Fruit fly (Drosophila melanogaster) whole organism, prepupa: Measurements from ENCODE around the gene CG44869.
A peak's percentile ranks its signal among the peaks of the same experiment; 100 is the strongest.

Experiments
- Blimp-1 ChIP-seq: fragments of 200-800 bp; sonication (Bioruptor generic); optimal IDR thresholded peaks from 3 replicates; lab custom pipeline; 2017; ENCODE audit warnings: missing biosample characterization, missing genetic modification characterization, mild to moderate bottlenecking, moderate library complexity, missing genetic modification reagents
- CG10669 ChIP-seq: fragments of 200-800 bp; sonication (Bioruptor generic); optimal IDR thresholded peaks from 3 replicates; lab custom pipeline; 2018; ENCODE audit warnings: missing biosample characterization, mild to moderate bottlenecking, missing genetic modification characterization, moderate library complexity
- CG11294 ChIP-seq: fragments of 200-800 bp; sonication (Bioruptor generic); IDR thresholded peaks from 2 replicates; pipeline ENCODE4 v1.3.6; 2022; ENCODE audit warnings: missing biosample characterization, missing genetic modification characterization
- CG11762 ChIP-seq: fragments of 200-800 bp; sonication (Bioruptor generic); optimal IDR thresholded peaks from 3 replicates; lab custom pipeline; 2016; ENCODE audit warnings: missing biosample characterization, missing genetic modification characterization; ENCODE audit not compliant: insufficient read depth
- CG11902 ChIP-seq: fragments of 200-800 bp; sonication (Bioruptor generic); optimal IDR thresholded peaks from 3 replicates; lab custom pipeline; 2016; ENCODE audit warnings: missing biosample characterization, missing genetic modification characterization
- CG15336 ChIP-seq: fragments of 200-800 bp; sonication (Bioruptor generic); IDR thresholded peaks from 2 replicates; pipeline ENCODE4 v1.3.6; 2022; ENCODE audit warnings: missing biosample characterization, missing genetic modification characterization
- CG1621 ChIP-seq: fragments of 200-800 bp; sonication (Bioruptor generic); optimal IDR thresholded peaks from 3 replicates; lab custom pipeline; 2018; ENCODE audit warnings: missing biosample characterization, mild to moderate bottlenecking, missing genetic modification characterization
- CG16779 ChIP-seq: fragments of 200-800 bp; sonication (Bioruptor generic); optimal IDR thresholded peaks from 3 replicates; lab custom pipeline; 2017; ENCODE audit warnings: missing biosample characterization, mild to moderate bottlenecking, missing genetic modification characterization
- CG3032 ChIP-seq: fragments of 200-800 bp; optimal IDR thresholded peaks from 2 replicates; lab custom pipeline; 2019; ENCODE audit warnings: missing biosample characterization, mild to moderate bottlenecking, missing genetic modification characterization, moderate library complexity
- CG31627 ChIP-seq: fragments of 200-800 bp; sonication (Bioruptor generic); optimal IDR thresholded peaks from 3 replicates; lab custom pipeline; 2016; ENCODE audit warnings: missing biosample characterization, missing genetic modification characterization
- CG34406 ChIP-seq: fragments of 200-800 bp; sonication (Bioruptor generic); optimal IDR thresholded peaks from 3 replicates; lab custom pipeline; 2016; ENCODE audit warnings: missing biosample characterization, missing genetic modification characterization
- CG3919 ChIP-seq: fragments of 200-800 bp; sonication (Bioruptor generic); optimal IDR thresholded peaks from 3 replicates; lab custom pipeline; 2016; ENCODE audit warnings: missing biosample characterization, missing genetic modification characterization
- CG4318 ChIP-seq: fragments of 200-800 bp; sonication (Bioruptor generic); optimal IDR thresholded peaks from 3 replicates; lab custom pipeline; 2017; ENCODE audit warnings: missing biosample characterization, mild to moderate bottlenecking, missing genetic modification characterization
- CG6163 ChIP-seq: fragments of 200-800 bp; sonication (Bioruptor generic); IDR thresholded peaks from 3 replicates; pipeline ENCODE4 v1.3.6; 2022; ENCODE audit warnings: missing biosample characterization, missing genetic modification characterization
- CG6276 ChIP-seq: fragments of 200-800 bp; sonication (Bioruptor generic); optimal IDR thresholded peaks from 2 replicates; lab custom pipeline; 2017; ENCODE audit warnings: missing biosample characterization, mild to moderate bottlenecking, missing genetic modification characterization
- CG6792 ChIP-seq: fragments of 200-800 bp; sonication (Bioruptor generic); optimal IDR thresholded peaks from 3 replicates; lab custom pipeline; 2016; ENCODE audit warnings: missing biosample characterization, missing genetic modification characterization
- CG6808 ChIP-seq: fragments of 200-800 bp; sonication (Bioruptor generic); optimal IDR thresholded peaks from 3 replicates; lab custom pipeline; 2017; ENCODE audit warnings: missing biosample characterization, missing genetic modification characterization, mild to moderate bottlenecking, moderate library complexity, missing genetic modification reagents
- CG6854 ChIP-seq: fragments of 200-800 bp; sonication (Bioruptor generic); optimal IDR thresholded peaks from 2 replicates; lab custom pipeline; 2017; ENCODE audit warnings: missing biosample characterization, mild to moderate bottlenecking, missing genetic modification characterization
- CG7368 ChIP-seq: fragments of 200-800 bp; sonication (Bioruptor generic); optimal IDR thresholded peaks from 3 replicates; lab custom pipeline; 2016; ENCODE audit warnings: missing biosample characterization, missing genetic modification characterization
- CG8119 ChIP-seq: fragments of 200-800 bp; sonication (Bioruptor generic); IDR thresholded peaks from 3 replicates; pipeline ENCODE4 v1.3.6; 2022; ENCODE audit warnings: missing biosample characterization, missing genetic modification characterization
- CG8319 ChIP-seq: fragments of 200-800 bp; sonication (Bioruptor generic); optimal IDR thresholded peaks from 3 replicates; lab custom pipeline; 2016; ENCODE audit warnings: missing biosample characterization, missing genetic modification characterization
- CG8632 ChIP-seq: fragments of 200-800 bp; sonication (Bioruptor generic); optimal IDR thresholded peaks from 3 replicates; lab custom pipeline; 2016; ENCODE audit warnings: missing biosample characterization, missing genetic modification characterization
- CG9139 ChIP-seq: fragments of 200-800 bp; sonication (Bioruptor generic); optimal IDR thresholded peaks from 3 replicates; lab custom pipeline; 2017; ENCODE audit warnings: missing biosample characterization, mild to moderate bottlenecking, missing genetic modification characterization
- Eip75B ChIP-seq: fragments of 200-800 bp; sonication (Bioruptor generic); optimal IDR thresholded peaks from 3 replicates; lab custom pipeline; 2016; ENCODE audit warnings: missing biosample characterization, missing genetic modification characterization
- Eip78C ChIP-seq: fragments of 200-800 bp; sonication (Bioruptor generic); peaks from one replicate; lab custom pipeline; 2016; ENCODE audit warnings: missing biosample characterization, missing genetic modification characterization
- Eip93F ChIP-seq: fragments of 200-800 bp; sonication (Bioruptor generic); optimal IDR thresholded peaks from 2 replicates; lab custom pipeline; 2016; ENCODE audit warnings: missing biosample characterization, mild to moderate bottlenecking, missing genetic modification characterization
- Ets21C ChIP-seq: fragments of 200-800 bp; sonication (Bioruptor generic); optimal IDR thresholded peaks from 3 replicates; lab custom pipeline; 2016; ENCODE audit warnings: missing biosample characterization, missing genetic modification characterization
- Ets96B ChIP-seq: fragments of 200-800 bp; optimal IDR thresholded peaks from 2 replicates; lab custom pipeline; 2019; ENCODE audit warnings: missing biosample characterization, mild to moderate bottlenecking, missing genetic modification characterization, moderate library complexity
- Gug ChIP-seq: fragments of 200-800 bp; sonication (Bioruptor generic); IDR thresholded peaks from 2 replicates; pipeline ENCODE4 v1.3.6; 2022; ENCODE audit warnings: missing biosample characterization, missing genetic modification characterization
- Hr38 ChIP-seq: sonication (Bioruptor generic); optimal IDR thresholded peaks from 2 replicates; lab custom pipeline; 2016; ENCODE audit warnings: missing biosample characterization, missing genetic modification characterization
- Hr39 ChIP-seq: fragments of 200-800 bp; sonication (Bioruptor generic); optimal IDR thresholded peaks from 2 replicates; lab custom pipeline; 2016; ENCODE audit warnings: missing biosample characterization, missing genetic modification characterization
- Hr4 ChIP-seq: fragments of 200-800 bp; sonication (Bioruptor generic); optimal IDR thresholded peaks from 3 replicates; lab custom pipeline; 2016; ENCODE audit warnings: missing biosample characterization, missing genetic modification characterization
- Lpt ChIP-seq: fragments of 200-800 bp; sonication (Bioruptor generic); optimal IDR thresholded peaks from 3 replicates; lab custom pipeline; 2016; ENCODE audit warnings: missing biosample characterization, missing genetic modification characterization
- Met ChIP-seq: fragments of 200-800 bp; sonication (Bioruptor generic); optimal IDR thresholded peaks from 3 replicates; lab custom pipeline; 2016; ENCODE audit warnings: missing biosample characterization, missing genetic modification characterization
- OdsH ChIP-seq: fragments of 200-800 bp; sonication (Bioruptor generic); optimal IDR thresholded peaks from 3 replicates; lab custom pipeline; 2016; ENCODE audit warnings: missing biosample characterization, missing genetic modification characterization
- Smox ChIP-seq: fragments of 200-800 bp; sonication (Bioruptor generic); optimal IDR thresholded peaks from 3 replicates; lab custom pipeline; 2016; ENCODE audit warnings: missing biosample characterization, missing genetic modification characterization
- Sox102F ChIP-seq: fragments of 200-800 bp; sonication (Bioruptor generic); optimal IDR thresholded peaks from 2 replicates; lab custom pipeline; 2016; ENCODE audit warnings: missing biosample characterization, mild to moderate bottlenecking, missing genetic modification characterization
- Sox15 ChIP-seq: fragments of 200-800 bp; sonication (Bioruptor generic); optimal IDR thresholded peaks from 3 replicates; lab custom pipeline; 2016; ENCODE audit warnings: missing biosample characterization, missing genetic modification characterization
- achi ChIP-seq: fragments of 200-800 bp; sonication (Bioruptor generic); optimal IDR thresholded peaks from 3 replicates; lab custom pipeline; 2016; ENCODE audit warnings: missing biosample characterization, missing genetic modification characterization
- acj6 ChIP-seq: fragments of 200-800 bp; sonication (Bioruptor generic); optimal IDR thresholded peaks from 3 replicates; lab custom pipeline; 2016; ENCODE audit warnings: missing biosample characterization, missing genetic modification characterization
- cyc ChIP-seq: fragments of 200-800 bp; sonication (Bioruptor generic); optimal IDR thresholded peaks from 3 replicates; lab custom pipeline; 2016; ENCODE audit warnings: missing biosample characterization, missing genetic modification characterization
- dac ChIP-seq: fragments of 200-800 bp; sonication (Bioruptor generic); optimal IDR thresholded peaks from 2 replicates; lab custom pipeline; 2017; ENCODE audit warnings: missing biosample characterization, mild to moderate bottlenecking, missing genetic modification characterization
- eg ChIP-seq: fragments of 200-800 bp; sonication (Bioruptor generic); IDR thresholded peaks from 3 replicates; pipeline ENCODE4 v1.3.6; 2022; ENCODE audit warnings: missing biosample characterization, missing genetic modification characterization
- fkh ChIP-seq: fragments of 200-800 bp; sonication (Bioruptor generic); optimal IDR thresholded peaks from 3 replicates; lab custom pipeline; 2017; ENCODE audit warnings: missing biosample characterization, mild to moderate bottlenecking, missing genetic modification characterization, moderate library complexity
- lz ChIP-seq: fragments of 200-800 bp; sonication (Bioruptor generic); optimal IDR thresholded peaks from 3 replicates; lab custom pipeline; 2016; ENCODE audit warnings: missing biosample characterization, missing genetic modification characterization
- net ChIP-seq: fragments of 200-800 bp; sonication (Bioruptor generic); optimal IDR thresholded peaks from 3 replicates; lab custom pipeline; 2016; ENCODE audit warnings: missing biosample characterization, missing genetic modification characterization
- pdm3 ChIP-seq: fragments of 200-800 bp; sonication (Bioruptor generic); optimal IDR thresholded peaks from 3 replicates; lab custom pipeline; 2016; ENCODE audit warnings: missing biosample characterization, missing genetic modification characterization
- salr ChIP-seq, 2 experiments: fragments of 200-800 bp; sonication (Bioruptor generic); optimal IDR thresholded peaks; 3 replicates each; lab custom pipeline; 2016 to 2018; ENCODE audit warnings: missing biosample characterization in 2 of 2, missing genetic modification characterization in 2 of 2, mild to moderate bottlenecking in 1 of 2
- spab ChIP-seq: fragments of 200-800 bp; sonication (Bioruptor generic); optimal IDR thresholded peaks from 2 replicates; lab custom pipeline; 2017; ENCODE audit warnings: missing biosample characterization, mild to moderate bottlenecking, missing genetic modification characterization, missing genetic modification reagents
- ss ChIP-seq, 2 experiments: fragments of 200-800 bp; sonication (Bioruptor generic); optimal IDR thresholded peaks; 2 replicates in 1 of 2; 3 replicates in 1 of 2; lab custom pipeline; 2017 to 2018; ENCODE audit warnings: mild to moderate bottlenecking in 2 of 2, missing biosample characterization in 2 of 2, missing genetic modification characterization in 2 of 2, moderate library complexity in 1 of 2
- svp ChIP-seq: fragments of 200-800 bp; sonication (Bioruptor generic); peaks from one replicate; lab custom pipeline; 2016; ENCODE audit warnings: missing biosample characterization, missing genetic modification characterization
- topi ChIP-seq: fragments of 200-800 bp; sonication (Bioruptor generic); optimal IDR thresholded peaks from 3 replicates; lab custom pipeline; 2016; ENCODE audit warnings: missing biosample characterization, missing genetic modification characterization
- vri ChIP-seq: fragments of 200-800 bp; sonication (Bioruptor generic); optimal IDR thresholded peaks from 3 replicates; lab custom pipeline; 2016; ENCODE audit warnings: missing biosample characterization, mild to moderate bottlenecking, missing genetic modification characterization

Gene CG44869

dm6 chr2L:15388980-15389379 lies 29.2 kb downstream of the CG44869 start:
- TF ChIP-seq CG7368 (GFP tag; lab: Kevin White, UChicago) (peak; percentile 63), net (GFP tag; lab: Kevin White, UChicago) (peak; percentile 36), CG6808 (GFP tag; lab: Kevin White, UChicago) (peak; percentile 89), Sox102F (GFP tag; lab: Kevin White, UChicago) (peak; percentile 81), pdm3 (GFP tag; lab: Kevin White, UChicago) (peak; percentile 50), vri (peak; percentile 76), OdsH (GFP tag; lab: Kevin White, UChicago) (peak; percentile 66), Eip75B (GFP tag; lab: Kevin White, UChicago) (peak; percentile 72), CG31627 (GFP tag; lab: Kevin White, UChicago) (peak; percentile 71), acj6 (peak; percentile 62), CG34406 (GFP tag; lab: Kevin White, UChicago) (peak; percentile 53), cyc (peak; percentile 67), CG15336 (GFP tag; lab: Robert Waterston, UW) (no peak), CG6276 (GFP tag; lab: Kevin White, UChicago) (no peak), CG6854 (GFP tag; lab: Kevin White, UChicago) (peak; percentile 10), svp (peak; percentile 91), CG3919 (GFP tag; lab: Kevin White, UChicago) (peak; percentile 43), topi (GFP tag; lab: Kevin White, UChicago) (peak; percentile 85), CG8632 (GFP tag; lab: Kevin White, UChicago) (peak; percentile 58), Ets96B (peak; percentile 88), spab (GFP tag; lab: Kevin White, UChicago) (peak; percentile 83), eg (GFP tag; lab: Robert Waterston, UW) (no peak), CG8119 (GFP tag; lab: Robert Waterston, UW) (no peak), CG11762 (GFP tag; lab: Kevin White, UChicago) (no peak), Eip78C (GFP tag; lab: Kevin White, UChicago) (peak; percentile 94), CG11294 (GFP tag; lab: Robert Waterston, UW) (no peak), lz (peak; percentile 67), CG6792 (GFP tag; lab: Kevin White, UChicago) (peak; percentile 65), CG10669 (peak; percentile 83), CG16779 (tag; lab: Kevin White, UChicago) (no peak), CG3032 (peak; percentile 91), Smox (GFP tag; lab: Kevin White, UChicago) (peak; percentile 84), ss (GFP tag; optimal IDR thresholded peaks at IDR 0.05; lab: Kevin White, UChicago) (peak; percentile 81 to 85), Gug (GFP tag; lab: Robert Waterston, UW) (no peak), dac (GFP tag; lab: Kevin White, UChicago) (no peak), CG1621 (peak; percentile 62), salr (GFP tag; optimal IDR thresholded peaks at IDR 0.05; lab: Kevin White, UChicago) (peak in 1 of 2 experiments; percentile 68), Met (GFP tag; lab: Kevin White, UChicago) (peak; percentile 85), Blimp-1 (GFP tag; lab: Kevin White, UChicago) (peak; percentile 53), CG9139 (GFP tag; lab: Kevin White, UChicago) (peak; percentile 74), achi (GFP tag; lab: Kevin White, UChicago) (peak; percentile 62), Lpt (no peak), CG6163 (GFP tag; lab: Robert Waterston, UW) (peak; percentile 48; the same call in 1 of the 3 replicates), Hr4 (GFP tag; lab: Kevin White, UChicago) (no peak), Sox15 (GFP tag; lab: Kevin White, UChicago) (peak; percentile 38), CG11902 (GFP tag; lab: Kevin White, UChicago) (peak; percentile 39), Hr38 (no peak), fkh (GFP tag; lab: Kevin White, UChicago) (no peak), CG4318 (GFP tag; lab: Kevin White, UChicago) (no peak), Hr39 (GFP tag; lab: Kevin White, UChicago) (peak; percentile 54), Eip93F (GFP tag; lab: Kevin White, UChicago) (peak; percentile 20), CG8319 (GFP tag; lab: Kevin White, UChicago) (peak; percentile 34), Ets21C (GFP tag; lab: Kevin White, UChicago) (peak; percentile 59)
